Fruit fly (Drosophila melanogaster) whole organism, embryonic: ENCODE data around the gene SmD1.

Experiments used
- Ada2b ChIP-seq: fragments of 200-800 bp; sonication (Bioruptor generic); IDR thresholded peaks from 2 replicates; pipeline ENCODE4 v1.3.6; 2022; ENCODE audit warnings: missing biosample characterization, missing genetic modification characterization
- CG11696 ChIP-seq: fragments of 200-800 bp; sonication (Bioruptor generic); IDR thresholded peaks from 2 replicates; pipeline ENCODE4 v1.3.6; 2022; ENCODE audit warnings: missing biosample characterization, missing genetic modification characterization
- CG12155 ChIP-seq: fragments of 200-800 bp; sonication (Bioruptor generic); optimal IDR thresholded peaks from 3 replicates; lab custom pipeline; 2016; ENCODE audit warnings: missing biosample characterization, missing genetic modification characterization
- CG13287 ChIP-seq: fragments of 200-800 bp; sonication (Bioruptor generic); IDR thresholded peaks from 2 replicates; pipeline ENCODE4 v1.3.6; 2022; ENCODE audit warnings: missing biosample characterization, missing genetic modification characterization; ENCODE audit not compliant: partially characterized antibody
- CG13424 ChIP-seq: fragments of 200-800 bp; sonication (Bioruptor generic); optimal IDR thresholded peaks from 2 replicates; lab custom pipeline; 2019; ENCODE audit warnings: missing biosample characterization, mild to moderate bottlenecking, missing genetic modification characterization, moderate library complexity
- CG17186 ChIP-seq: fragments of 200-800 bp; sonication (Bioruptor generic); optimal IDR thresholded peaks from 3 replicates; lab custom pipeline; 2017; ENCODE audit warnings: missing biosample characterization, missing genetic modification reagents, missing genetic modification characterization
- CG17328 ChIP-seq: fragments of 200-800 bp; sonication (Bioruptor generic); IDR thresholded peaks from 2 replicates; pipeline ENCODE4 v1.3.6; 2022; ENCODE audit warnings: missing biosample characterization, missing genetic modification characterization
- CG2678 ChIP-seq: fragments of 200-800 bp; sonication (Bioruptor generic); optimal IDR thresholded peaks from 3 replicates; lab custom pipeline; 2019; ENCODE audit warnings: missing biosample characterization, mild to moderate bottlenecking, missing genetic modification characterization, moderate library complexity
- CG30020 ChIP-seq: fragments of 200-800 bp; optimal IDR thresholded peaks from 2 replicates; lab custom pipeline; 2019; ENCODE audit warnings: missing biosample characterization, mild to moderate bottlenecking, missing genetic modification characterization, moderate library complexity
- CG3065 ChIP-seq: fragments of 200-800 bp; sonication (Bioruptor generic); optimal IDR thresholded peaks from 2 replicates; lab custom pipeline; 2016; ENCODE audit warnings: missing biosample characterization, missing genetic modification characterization
- CG6689 ChIP-seq: fragments of 200-800 bp; sonication (Bioruptor generic); IDR thresholded peaks from 2 replicates; pipeline ENCODE4 v1.3.6; 2022; ENCODE audit warnings: missing biosample characterization, missing genetic modification characterization
- CG8388 ChIP-seq: fragments of 200-800 bp; sonication (Bioruptor generic); optimal IDR thresholded peaks from 2 replicates; lab custom pipeline; 2019; ENCODE audit warnings: missing biosample characterization, mild to moderate bottlenecking, missing genetic modification characterization, moderate library complexity
- CG8924 ChIP-seq: fragments of 200-800 bp; optimal IDR thresholded peaks from 3 replicates; lab custom pipeline; 2019; ENCODE audit warnings: missing biosample characterization, mild to moderate bottlenecking, missing genetic modification characterization, moderate library complexity
- D19A ChIP-seq: fragments of 200-800 bp; optimal IDR thresholded peaks from 3 replicates; lab custom pipeline; 2019; ENCODE audit warnings: missing biosample characterization, mild to moderate bottlenecking, missing genetic modification characterization, moderate library complexity
- Fer2 ChIP-seq: fragments of 200-800 bp; sonication (Bioruptor generic); optimal IDR thresholded peaks from 2 replicates; lab custom pipeline; 2018; ENCODE audit warnings: missing biosample characterization, mild to moderate bottlenecking, missing genetic modification characterization, moderate library complexity
- HHEX ChIP-seq: fragments of 200-800 bp; sonication (Bioruptor generic); optimal IDR thresholded peaks from 3 replicates; lab custom pipeline; 2017; ENCODE audit warnings: missing biosample characterization, mild to moderate bottlenecking, missing genetic modification characterization, missing genetic modification reagents
- Hey ChIP-seq: fragments of 200-800 bp; sonication (Bioruptor generic); optimal IDR thresholded peaks from 3 replicates; lab custom pipeline; 2018; ENCODE audit warnings: missing biosample characterization, mild to moderate bottlenecking, missing genetic modification characterization
- Hr78 ChIP-seq, 2 experiments: fragments of 200-800 bp in 1 of 2; fragments of >200 bp in 1 of 2; sonication (Bioruptor generic) in 1 of 2; optimal IDR thresholded peaks; 2 replicates each; lab custom pipeline; 2017 to 2019; ENCODE audit warnings: missing biosample characterization in 2 of 2, missing genetic modification characterization in 2 of 2, mild to moderate bottlenecking in 1 of 2, moderate library complexity in 1 of 2
- NFAT ChIP-seq: fragments of 200-800 bp; sonication (Bioruptor generic); IDR thresholded peaks from 2 replicates; pipeline ENCODE4 v1.3.6; 2022; ENCODE audit warnings: missing biosample characterization, missing genetic modification characterization
- Side ChIP-seq: fragments of 200-800 bp; sonication (Bioruptor generic); optimal IDR thresholded peaks from 2 replicates; lab custom pipeline; 2016; ENCODE audit warnings: missing biosample characterization, missing genetic modification characterization
- Trl ChIP-seq, 3 experiments: fragments of >200 bp in 2 of 3; fragments of 200-800 bp in 1 of 3; sonication (Bioruptor generic) in 1 of 3; optimal IDR thresholded peaks; 2 replicates in 1 of 3; 3 replicates in 2 of 3; lab custom pipeline; 2016 to 2017; ENCODE audit warnings: missing biosample characterization in 1 of 3, missing genetic modification characterization in 1 of 3
- bbx ChIP-seq: fragments of 200-800 bp; sonication (Bioruptor generic); IDR thresholded peaks from 2 replicates; pipeline ENCODE4 v1.3.6; 2022; ENCODE audit warnings: missing biosample characterization, missing genetic modification characterization; ENCODE audit not compliant: partially characterized antibody
- bowl ChIP-seq: fragments of 200-800 bp; sonication (Bioruptor generic); IDR thresholded peaks from 2 replicates; pipeline ENCODE4 v1.3.6; 2022; ENCODE audit warnings: missing biosample characterization, missing genetic modification characterization
- br ChIP-seq: fragments of >200 bp; optimal IDR thresholded peaks from 2 replicates; lab custom pipeline; 2017
- cato ChIP-seq: fragments of 200-800 bp; sonication (Bioruptor generic); optimal IDR thresholded peaks from 2 replicates; lab custom pipeline; 2016; ENCODE audit warnings: missing biosample characterization, missing genetic modification characterization, borderline replicate concordance
- caup ChIP-seq: fragments of 200-800 bp; sonication (Bioruptor generic); optimal IDR thresholded peaks from 3 replicates; lab custom pipeline; 2017; ENCODE audit warnings: missing biosample characterization, mild to moderate bottlenecking, missing genetic modification characterization, moderate library complexity; ENCODE audit not compliant: severe bottlenecking
- cwo ChIP-seq: fragments of 200-800 bp; sonication (Bioruptor generic); optimal IDR thresholded peaks from 3 replicates; lab custom pipeline; 2017; ENCODE audit warnings: missing biosample characterization, missing genetic modification characterization, mild to moderate bottlenecking, moderate library complexity, missing genetic modification reagents
- disco-r ChIP-seq: fragments of 200-800 bp; sonication (Bioruptor generic); optimal IDR thresholded peaks from 2 replicates; lab custom pipeline; 2016; ENCODE audit warnings: missing biosample characterization, missing genetic modification characterization
- dmrt99B ChIP-seq: fragments of 200-800 bp; sonication (Bioruptor generic); optimal IDR thresholded peaks from 2 replicates; lab custom pipeline; 2018; ENCODE audit warnings: missing biosample characterization, mild to moderate bottlenecking, missing genetic modification characterization, moderate library complexity
- eve ChIP-seq, 2 experiments: fragments of >200 bp; optimal IDR thresholded peaks; 2 replicates each; lab custom pipeline; 2017; ENCODE audit warnings: missing biosample characterization in 2 of 2, missing genetic modification characterization in 2 of 2
- exex ChIP-seq: fragments of 200-800 bp; sonication (Bioruptor generic); optimal IDR thresholded peaks from 4 replicates; lab custom pipeline; 2018; ENCODE audit warnings: missing biosample characterization, mild to moderate bottlenecking, missing genetic modification characterization, moderate library complexity
- jigr1 ChIP-seq: fragments of 200-800 bp; sonication (Bioruptor generic); IDR thresholded peaks from 3 replicates; pipeline ENCODE4 v1.3.6; 2022; ENCODE audit warnings: missing biosample characterization, missing genetic modification characterization
- kay ChIP-seq: fragments of 200-800 bp; sonication (Bioruptor generic); optimal IDR thresholded peaks from 2 replicates; lab custom pipeline; 2016; ENCODE audit warnings: missing biosample characterization, missing genetic modification characterization
- ken ChIP-seq: fragments of 200-800 bp; sonication (Bioruptor generic); IDR thresholded peaks from 3 replicates; pipeline ENCODE4 v1.3.6; 2022; ENCODE audit warnings: missing biosample characterization, missing genetic modification characterization
- kni ChIP-seq: fragments of 200-800 bp; sonication (Bioruptor generic); optimal IDR thresholded peaks from 3 replicates; lab custom pipeline; 2017; ENCODE audit warnings: mild to moderate bottlenecking, missing biosample characterization, missing genetic modification reagents, missing genetic modification characterization
- lola ChIP-seq, 3 experiments: fragments of >200 bp in 2 of 3; fragments of 200-800 bp in 1 of 3; sonication (Bioruptor generic) in 1 of 3; optimal IDR thresholded peaks; 2 replicates each; lab custom pipeline; 2017 to 2019; ENCODE audit warnings: missing biosample characterization in 3 of 3, missing genetic modification characterization in 3 of 3, mild to moderate bottlenecking in 1 of 3, moderate library complexity in 1 of 3
- lov ChIP-seq, 2 experiments: fragments of 200-800 bp in 1 of 2; fragments of >200 bp in 1 of 2; sonication (Bioruptor generic) in 1 of 2; IDR thresholded peaks in 1 of 2; optimal IDR thresholded peaks in 1 of 2; 2 replicates in 1 of 2; 3 replicates in 1 of 2; pipeline versions ENCODE4 v1.3.6 to Lab custom; 2017 to 2022; ENCODE audit warnings: missing biosample characterization in 1 of 2, missing genetic modification characterization in 1 of 2
- nmo ChIP-seq: fragments of 200-800 bp; sonication (Bioruptor generic); optimal IDR thresholded peaks from 2 replicates; lab custom pipeline; 2018; ENCODE audit warnings: missing biosample characterization, mild to moderate bottlenecking, missing genetic modification characterization, moderate library complexity
- pan ChIP-seq, 4 experiments: fragments of >200 bp in 3 of 4; fragments of 200-800 bp in 1 of 4; sonication (Bioruptor generic) in 1 of 4; optimal IDR thresholded peaks in 3 of 4; IDR thresholded peaks in 1 of 4; 2 replicates each; pipeline versions ENCODE4 v1.3.6 to Lab custom; 2017 to 2022; ENCODE audit warnings: missing biosample characterization in 2 of 4, missing genetic modification characterization in 2 of 4, mixed read lengths in 1 of 4
- pros ChIP-seq: fragments of 200-800 bp; sonication (Bioruptor generic); optimal IDR thresholded peaks from 3 replicates; lab custom pipeline; 2019; ENCODE audit warnings: missing biosample characterization, mild to moderate bottlenecking, missing genetic modification characterization, moderate library complexity
- pum ChIP-seq: fragments of 200-800 bp; sonication (Bioruptor generic); optimal IDR thresholded peaks from 2 replicates; lab custom pipeline; 2016; ENCODE audit warnings: missing biosample characterization, missing genetic modification characterization
- stwl ChIP-seq: fragments of 200-800 bp; sonication (Bioruptor generic); optimal IDR thresholded peaks from 3 replicates; lab custom pipeline; 2018; ENCODE audit warnings: missing biosample characterization, mild to moderate bottlenecking, missing genetic modification characterization, moderate library complexity
- toy ChIP-seq: fragments of 200-800 bp; sonication (Bioruptor generic); IDR thresholded peaks from 2 replicates; pipeline ENCODE4 v1.3.6; 2022; ENCODE audit warnings: missing biosample characterization, missing genetic modification characterization
- tup ChIP-seq: fragments of 200-800 bp; sonication (Bioruptor generic); optimal IDR thresholded peaks from 2 replicates; lab custom pipeline; 2016; ENCODE audit warnings: missing biosample characterization, mild to moderate bottlenecking, missing genetic modification characterization, moderate library complexity
- unpg ChIP-seq: fragments of 200-800 bp; sonication (Bioruptor generic); optimal IDR thresholded peaks from 3 replicates; lab custom pipeline; 2018; ENCODE audit warnings: missing biosample characterization, mild to moderate bottlenecking, missing genetic modification characterization, moderate library complexity
- vvl ChIP-seq: fragments of 200-800 bp; sonication (Bioruptor generic); IDR thresholded peaks from 2 replicates; pipeline ENCODE4 v1.3.6; 2022; ENCODE audit warnings: missing biosample characterization, missing genetic modification characterization

The SmD1 gene

DNA sequence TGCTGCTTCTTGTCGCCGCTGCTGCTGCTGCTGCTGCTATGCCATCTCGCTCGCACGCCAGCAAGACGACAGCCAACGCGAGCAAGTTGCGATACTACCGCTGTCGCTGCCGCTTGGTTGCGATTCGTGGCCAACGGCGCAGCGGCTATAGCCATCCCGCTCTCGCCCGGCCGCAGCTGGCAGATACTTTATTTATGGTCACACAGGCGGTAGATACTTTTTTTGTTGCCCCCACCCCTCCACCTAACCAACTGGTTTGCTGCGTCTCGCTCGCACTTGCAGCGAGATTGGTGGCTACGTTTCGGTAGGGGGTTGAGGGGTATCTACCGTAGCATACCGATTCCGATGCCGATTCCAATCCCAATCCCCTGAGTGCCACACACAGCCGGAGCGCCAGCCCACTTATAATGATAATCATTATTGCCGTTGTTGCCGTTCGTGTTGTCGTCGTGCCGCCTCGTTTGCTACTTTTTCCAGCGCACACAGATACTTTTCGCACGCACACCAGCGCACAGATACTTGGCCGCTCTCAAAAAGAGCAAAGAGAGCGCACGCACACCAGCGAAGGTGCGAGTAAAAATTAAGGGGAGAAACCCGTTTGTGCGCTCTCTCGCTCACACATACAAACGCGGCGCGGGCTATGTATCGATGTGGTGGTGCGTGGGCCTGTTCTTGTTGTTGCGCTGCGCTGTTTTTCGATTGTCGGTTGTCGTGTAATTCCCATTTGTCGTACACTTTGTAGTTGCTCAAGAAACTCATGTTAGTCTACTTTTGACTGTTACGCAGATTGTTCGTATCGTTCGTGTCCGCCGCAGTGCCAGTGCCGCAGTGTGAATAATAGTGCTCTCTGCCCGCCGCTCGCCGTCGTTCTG lies 41.3 kb downstream of the SmD1 start, which contains the start of gene mirr (continued):
- no peak for TF ChIP-seq Hr78 (GFP tag; optimal IDR thresholded peaks at IDR 0.05; lab: Kevin White, UChicago)
- TF ChIP-seq unpg (GFP tag; lab: Kevin White, UChicago), result no peak
- TF ChIP-seq pan (optimal IDR thresholded peaks at IDR 0.05; lab: Kevin White, UChicago), result no peak
- TF ChIP-seq pan (GFP tag; optimal IDR thresholded peaks at IDR 0.05 in 1 of 2, IDR thresholded peaks at IDR 0.05 in 1 of 2), result no peak
- TF ChIP-seq Fer2, result no peak
- no peak for TF ChIP-seq Ada2b (GFP tag; lab: Robert Waterston, UW)
- peak; percentile 3 for TF ChIP-seq nmo (GFP tag; lab: Kevin White, UChicago)
- TF ChIP-seq CG30020 (tag; lab: Kevin White, UChicago), result no peak
- no peak for TF ChIP-seq CG12155
- TF ChIP-seq eve (GFP tag; optimal IDR thresholded peaks at IDR 0.05; lab: Kevin White, UChicago), result no peak
- no peak for TF ChIP-seq D19A
- peak; percentile 75 for TF ChIP-seq Hey
- TF ChIP-seq stwl, result no peak
- TF ChIP-seq bbx (GFP tag; lab: Robert Waterston, UW), result no peak; the same call in 1 of the 2 replicates
- no peak for TF ChIP-seq CG13424 (tag; lab: Kevin White, UChicago)
- TF ChIP-seq br, result no peak
- TF ChIP-seq cwo (GFP tag; lab: Kevin White, UChicago), result no peak
- no peak for TF ChIP-seq dmrt99B (tag; lab: Kevin White, UChicago)
- no peak for TF ChIP-seq disco-r (GFP tag; lab: Kevin White, UChicago)
- TF ChIP-seq Trl (optimal IDR thresholded peaks at IDR 0.05; lab: Kevin White, UChicago), result peak; percentile 92 to 99
- no peak for TF ChIP-seq Trl (GFP tag; optimal IDR thresholded peaks at IDR 0.05; lab: Kevin White, UChicago)
- no peak for TF ChIP-seq CG11696
- peak; percentile 73 for TF ChIP-seq exex (tag; lab: Kevin White, UChicago)
- TF ChIP-seq cato (GFP tag; lab: Kevin White, UChicago), result no peak
- no peak for TF ChIP-seq HHEX
- TF ChIP-seq jigr1 (GFP tag; lab: Robert Waterston, UW), result no peak
- TF ChIP-seq lov (optimal IDR thresholded peaks at IDR 0.05; lab: Kevin White, UChicago), result no peak
- TF ChIP-seq lov (GFP tag; IDR thresholded peaks at IDR 0.05; lab: Robert Waterston, UW), result no peak
- TF ChIP-seq Side (GFP tag; lab: Kevin White, UChicago), result no peak
- TF ChIP-seq ken (GFP tag; lab: Robert Waterston, UW), result 0 out of 3 replicates have a peak, but pooled peaks have one; percentile 3
- no peak for TF ChIP-seq CG3065 (GFP tag; lab: Kevin White, UChicago)
- no peak for TF ChIP-seq CG17186 (GFP tag; lab: Kevin White, UChicago)
- peak; percentile 40 for TF ChIP-seq pros
- 0 out of 2 replicates have a peak, but pooled peaks have one; percentile 40 for TF ChIP-seq NFAT (GFP tag; lab: Robert Waterston, UW)
- TF ChIP-seq lola (GFP tag; optimal IDR thresholded peaks at IDR 0.05; lab: Kevin White, UChicago), result no peak
- no peak for TF ChIP-seq CG17328 (GFP tag; lab: Robert Waterston, UW)
- no peak for TF ChIP-seq CG2678 (tag; lab: Kevin White, UChicago)
- no peak for TF ChIP-seq pum (GFP tag; lab: Kevin White, UChicago)
- TF ChIP-seq CG8388 (GFP tag; lab: Kevin White, UChicago), result no peak
- TF ChIP-seq caup, result peak; percentile 43
- no peak for TF ChIP-seq kay (GFP tag; lab: Kevin White, UChicago)
- peak; percentile 1 for TF ChIP-seq CG8924 (tag; lab: Kevin White, UChicago)
- TF ChIP-seq kni, result peak; percentile 97
- no peak for TF ChIP-seq CG6689 (GFP tag; lab: Robert Waterston, UW)
- no peak for TF ChIP-seq tup (GFP tag; lab: Kevin White, UChicago)
- TF ChIP-seq bowl (GFP tag; lab: Robert Waterston, UW), result no peak
- peak; percentile 32 for TF ChIP-seq CG13287 (GFP tag; lab: Robert Waterston, UW)
- TF ChIP-seq toy (GFP tag; lab: Robert Waterston, UW), result no peak
- peak; percentile 70 for TF ChIP-seq vvl (GFP tag; lab: Robert Waterston, UW)
